Fruit fly (Drosophila melanogaster) whole organism, embryonic: ENCODE measurements around the gene CG14300.
A peak's percentile ranks its signal among the peaks of the same experiment; 100 is the strongest.

ENCODE experiments used
- CG10147 ChIP-seq: fragments of 200-800 bp; sonication (Bioruptor generic); optimal IDR thresholded peaks from 2 replicates; lab custom pipeline; 2019; ENCODE audit warnings: missing biosample characterization, mild to moderate bottlenecking, missing genetic modification characterization, moderate library complexity
- CG10209 ChIP-seq: fragments of 200-800 bp; sonication (Bioruptor generic); optimal IDR thresholded peaks from 3 replicates; lab custom pipeline; 2017; ENCODE audit warnings: missing biosample characterization, mild to moderate bottlenecking, missing genetic modification characterization, missing genetic modification reagents
- CG10959 ChIP-seq: fragments of 200-800 bp; sonication (Bioruptor generic); IDR thresholded peaks from 2 replicates; pipeline ENCODE4 v1.3.6; 2022; ENCODE audit warnings: missing biosample characterization, missing genetic modification characterization
- CG11504 ChIP-seq: fragments of 200-800 bp; sonication (Bioruptor generic); optimal IDR thresholded peaks from 3 replicates; lab custom pipeline; 2019; ENCODE audit warnings: missing biosample characterization, mild to moderate bottlenecking, missing genetic modification characterization, moderate library complexity
- CG11723 ChIP-seq: fragments of 200-800 bp; sonication (Bioruptor generic); optimal IDR thresholded peaks from 2 replicates; lab custom pipeline; 2017; ENCODE audit warnings: missing biosample characterization, mild to moderate bottlenecking, missing genetic modification characterization
- CG12659 ChIP-seq: fragments of 200-800 bp; sonication (Bioruptor generic); optimal IDR thresholded peaks from 3 replicates; lab custom pipeline; 2017; ENCODE audit warnings: mild to moderate bottlenecking, missing biosample characterization, missing genetic modification reagents, missing genetic modification characterization
- CG13287 ChIP-seq: fragments of 200-800 bp; sonication (Bioruptor generic); IDR thresholded peaks from 2 replicates; pipeline ENCODE4 v1.3.6; 2022; ENCODE audit warnings: missing biosample characterization, missing genetic modification characterization; ENCODE audit not compliant: partially characterized antibody
- CG13424 ChIP-seq: fragments of 200-800 bp; sonication (Bioruptor generic); optimal IDR thresholded peaks from 2 replicates; lab custom pipeline; 2019; ENCODE audit warnings: missing biosample characterization, mild to moderate bottlenecking, missing genetic modification characterization, moderate library complexity
- CG13775 ChIP-seq: fragments of 200-800 bp; sonication (Bioruptor generic); optimal IDR thresholded peaks from 3 replicates; lab custom pipeline; 2017; ENCODE audit warnings: missing biosample characterization, mild to moderate bottlenecking, missing genetic modification characterization
- CG15479 ChIP-seq: fragments of 200-800 bp; sonication (Bioruptor generic); optimal IDR thresholded peaks from 3 replicates; lab custom pipeline; 2019; ENCODE audit warnings: missing biosample characterization, mild to moderate bottlenecking, missing genetic modification characterization, moderate library complexity
- CG15601 ChIP-seq: fragments of 200-800 bp; sonication (Bioruptor generic); optimal IDR thresholded peaks from 3 replicates; lab custom pipeline; 2019; ENCODE audit warnings: missing biosample characterization, mild to moderate bottlenecking, missing genetic modification characterization, moderate library complexity
- CG15696 ChIP-seq: fragments of 200-800 bp; sonication (Bioruptor generic); optimal IDR thresholded peaks from 2 replicates; lab custom pipeline; 2019; ENCODE audit warnings: missing biosample characterization, mild to moderate bottlenecking, missing genetic modification characterization, moderate library complexity
- CG1602 ChIP-seq: fragments of 200-800 bp; sonication (Bioruptor generic); optimal IDR thresholded peaks from 3 replicates; lab custom pipeline; 2016; ENCODE audit warnings: missing biosample characterization, missing genetic modification characterization
- CG17568 ChIP-seq: fragments of 200-800 bp; sonication (Bioruptor generic); optimal IDR thresholded peaks from 2 replicates; lab custom pipeline; 2018; ENCODE audit warnings: missing biosample characterization, mild to moderate bottlenecking, missing genetic modification characterization, moderate library complexity
- CG18262 ChIP-seq: fragments of 200-800 bp; optimal IDR thresholded peaks from 3 replicates; lab custom pipeline; 2019; ENCODE audit warnings: missing biosample characterization, mild to moderate bottlenecking, missing genetic modification characterization, moderate library complexity
- CG18619 ChIP-seq: fragments of 200-800 bp; sonication (Bioruptor generic); optimal IDR thresholded peaks from 3 replicates; lab custom pipeline; 2017; ENCODE audit warnings: missing biosample characterization, mild to moderate bottlenecking, missing genetic modification characterization
- CG31388 ChIP-seq: fragments of 200-800 bp; sonication (Bioruptor generic); optimal IDR thresholded peaks from 2 replicates; lab custom pipeline; 2016; ENCODE audit warnings: missing biosample characterization, missing genetic modification characterization
- CG31441 ChIP-seq: fragments of 200-800 bp; sonication (Bioruptor generic); IDR thresholded peaks from 2 replicates; pipeline ENCODE4 v1.3.6; 2022; ENCODE audit warnings: missing biosample characterization, missing genetic modification characterization
- CG32772 ChIP-seq: fragments of 200-800 bp; sonication (Bioruptor generic); IDR thresholded peaks from 2 replicates; pipeline ENCODE4 v1.3.6; 2022; ENCODE audit warnings: missing biosample characterization, missing genetic modification characterization
- CG3995 ChIP-seq: fragments of 200-800 bp; sonication (Bioruptor generic); optimal IDR thresholded peaks from 3 replicates; lab custom pipeline; 2016; ENCODE audit warnings: missing biosample characterization, missing genetic modification characterization
- CG4424 ChIP-seq: fragments of 200-800 bp; sonication (Bioruptor generic); optimal IDR thresholded peaks from 3 replicates; lab custom pipeline; 2016; ENCODE audit warnings: missing biosample characterization, missing genetic modification characterization
- CG8944 ChIP-seq: fragments of 200-800 bp; sonication (Bioruptor generic); optimal IDR thresholded peaks from 3 replicates; lab custom pipeline; 2016; ENCODE audit warnings: missing biosample characterization, missing genetic modification characterization
- Chrac-16 ChIP-seq: fragments of 200-800 bp; sonication (Bioruptor generic); optimal IDR thresholded peaks from 3 replicates; lab custom pipeline; 2016; ENCODE audit warnings: missing biosample characterization, missing genetic modification characterization
- Fer3 ChIP-seq: fragments of 200-800 bp; sonication (Bioruptor generic); optimal IDR thresholded peaks from 2 replicates; lab custom pipeline; 2018; ENCODE audit warnings: missing biosample characterization, mild to moderate bottlenecking, missing genetic modification characterization, moderate library complexity
- H2.0 ChIP-seq: fragments of 200-800 bp; sonication (Bioruptor generic); IDR thresholded peaks from 2 replicates; pipeline ENCODE4 v1.3.6; 2022; ENCODE audit warnings: missing biosample characterization, missing genetic modification characterization
- Hr39 ChIP-seq: fragments of >200 bp; optimal IDR thresholded peaks from 2 replicates; lab custom pipeline; 2017
- Hr78 ChIP-seq, 2 experiments: fragments of 200-800 bp in 1 of 2; fragments of >200 bp in 1 of 2; sonication (Bioruptor generic) in 1 of 2; optimal IDR thresholded peaks; 2 replicates each; lab custom pipeline; 2017 to 2019; ENCODE audit warnings: missing biosample characterization in 2 of 2, missing genetic modification characterization in 2 of 2, mild to moderate bottlenecking in 1 of 2, moderate library complexity in 1 of 2
- Meics ChIP-seq: fragments of 200-800 bp; sonication (Bioruptor generic); optimal IDR thresholded peaks from 2 replicates; lab custom pipeline; 2017; ENCODE audit warnings: missing biosample characterization, mild to moderate bottlenecking, missing genetic modification characterization
- crc ChIP-seq: fragments of 200-800 bp; sonication (Bioruptor generic); optimal IDR thresholded peaks from 2 replicates; lab custom pipeline; 2016; ENCODE audit warnings: missing biosample characterization, missing genetic modification characterization
- cwo ChIP-seq: fragments of 200-800 bp; sonication (Bioruptor generic); optimal IDR thresholded peaks from 3 replicates; lab custom pipeline; 2017; ENCODE audit warnings: missing biosample characterization, missing genetic modification characterization, mild to moderate bottlenecking, moderate library complexity, missing genetic modification reagents
- fd64A ChIP-seq: fragments of 200-800 bp; sonication (Bioruptor generic); optimal IDR thresholded peaks from 3 replicates; lab custom pipeline; 2018; ENCODE audit warnings: missing biosample characterization, mild to moderate bottlenecking, missing genetic modification characterization
- fu2 ChIP-seq: fragments of 200-800 bp; sonication (Bioruptor generic); optimal IDR thresholded peaks from 2 replicates; lab custom pipeline; 2016; ENCODE audit warnings: missing biosample characterization, missing genetic modification characterization
- gcm ChIP-seq: fragments of 200-800 bp; sonication (Bioruptor generic); optimal IDR thresholded peaks from 2 replicates; lab custom pipeline; 2019; ENCODE audit warnings: missing biosample characterization, mild to moderate bottlenecking, missing genetic modification characterization, moderate library complexity
- gsb ChIP-seq: fragments of 200-800 bp; sonication (Bioruptor generic); IDR thresholded peaks from 2 replicates; pipeline ENCODE4 v1.3.6; 2022; ENCODE audit warnings: missing biosample characterization, missing genetic modification characterization
- hb ChIP-seq: fragments of 200-800 bp; sonication (Bioruptor generic); IDR thresholded peaks from 3 replicates; pipeline ENCODE4 v1.3.6; 2022; ENCODE audit warnings: missing biosample characterization, missing genetic modification characterization; ENCODE audit not compliant: partially characterized antibody
- her ChIP-seq: fragments of 200-800 bp; sonication (Bioruptor generic); optimal IDR thresholded peaks from 2 replicates; lab custom pipeline; 2016; ENCODE audit warnings: missing biosample characterization, missing genetic modification characterization
- jing ChIP-seq: fragments of 200-800 bp; sonication (Bioruptor generic); optimal IDR thresholded peaks from 2 replicates; lab custom pipeline; 2018; ENCODE audit warnings: missing biosample characterization, mild to moderate bottlenecking, missing genetic modification characterization
- kah ChIP-seq: fragments of 200-800 bp; sonication (Bioruptor generic); optimal IDR thresholded peaks from 2 replicates; lab custom pipeline; 2018; ENCODE audit warnings: missing biosample characterization, mild to moderate bottlenecking, missing genetic modification characterization
- lab ChIP-seq: fragments of 200-800 bp; sonication (Bioruptor generic); optimal IDR thresholded peaks from 3 replicates; lab custom pipeline; 2017; ENCODE audit warnings: missing biosample characterization, missing genetic modification characterization, mild to moderate bottlenecking, moderate library complexity, missing genetic modification reagents
- odd ChIP-seq: fragments of 200-800 bp; sonication (Bioruptor generic); optimal IDR thresholded peaks from 2 replicates; lab custom pipeline; 2017; ENCODE audit warnings: missing biosample characterization, mild to moderate bottlenecking, missing genetic modification characterization
- pho ChIP-seq: fragments of 200-800 bp; sonication (Bioruptor generic); optimal IDR thresholded peaks from 2 replicates; lab custom pipeline; 2016; ENCODE audit warnings: missing biosample characterization, missing genetic modification characterization
- run ChIP-seq: fragments of 200-800 bp; sonication (Bioruptor generic); optimal IDR thresholded peaks from 3 replicates; lab custom pipeline; 2018; ENCODE audit warnings: missing biosample characterization, mild to moderate bottlenecking, missing genetic modification characterization
- sens-2 ChIP-seq: fragments of 200-800 bp; sonication (Bioruptor generic); IDR thresholded peaks from 2 replicates; pipeline ENCODE4 v1.3.6; 2022; ENCODE audit warnings: missing biosample characterization, missing genetic modification characterization
- slp2 ChIP-seq: fragments of 200-800 bp; sonication (Bioruptor generic); optimal IDR thresholded peaks from 2 replicates; lab custom pipeline; 2016; ENCODE audit warnings: missing biosample characterization, missing genetic modification characterization
- tap ChIP-seq: fragments of 200-800 bp; optimal IDR thresholded peaks from 3 replicates; lab custom pipeline; 2019; ENCODE audit warnings: missing biosample characterization, mild to moderate bottlenecking, missing genetic modification characterization, moderate library complexity
- usp ChIP-seq: fragments of >200 bp; optimal IDR thresholded peaks from 2 replicates; lab custom pipeline; 2017; ENCODE audit warnings: missing biosample characterization, missing genetic modification characterization
- vvl ChIP-seq: fragments of 200-800 bp; sonication (Bioruptor generic); IDR thresholded peaks from 2 replicates; pipeline ENCODE4 v1.3.6; 2022; ENCODE audit warnings: missing biosample characterization, missing genetic modification characterization
- wdn ChIP-seq: fragments of 200-800 bp; sonication (Bioruptor generic); IDR thresholded peaks from 2 replicates; pipeline ENCODE4 v1.3.6; 2022; ENCODE audit warnings: missing biosample characterization, missing genetic modification characterization
- zf30C ChIP-seq: fragments of 200-800 bp; sonication (Bioruptor generic); optimal IDR thresholded peaks from 3 replicates; lab custom pipeline; 2018; ENCODE audit warnings: missing biosample characterization, mild to moderate bottlenecking, missing genetic modification characterization
- zfh2 ChIP-seq: fragments of 200-800 bp; sonication (Bioruptor generic); optimal IDR thresholded peaks from 2 replicates; lab custom pipeline; 2016; ENCODE audit warnings: missing biosample characterization, missing genetic modification characterization

The CG14300 gene

DNA sequence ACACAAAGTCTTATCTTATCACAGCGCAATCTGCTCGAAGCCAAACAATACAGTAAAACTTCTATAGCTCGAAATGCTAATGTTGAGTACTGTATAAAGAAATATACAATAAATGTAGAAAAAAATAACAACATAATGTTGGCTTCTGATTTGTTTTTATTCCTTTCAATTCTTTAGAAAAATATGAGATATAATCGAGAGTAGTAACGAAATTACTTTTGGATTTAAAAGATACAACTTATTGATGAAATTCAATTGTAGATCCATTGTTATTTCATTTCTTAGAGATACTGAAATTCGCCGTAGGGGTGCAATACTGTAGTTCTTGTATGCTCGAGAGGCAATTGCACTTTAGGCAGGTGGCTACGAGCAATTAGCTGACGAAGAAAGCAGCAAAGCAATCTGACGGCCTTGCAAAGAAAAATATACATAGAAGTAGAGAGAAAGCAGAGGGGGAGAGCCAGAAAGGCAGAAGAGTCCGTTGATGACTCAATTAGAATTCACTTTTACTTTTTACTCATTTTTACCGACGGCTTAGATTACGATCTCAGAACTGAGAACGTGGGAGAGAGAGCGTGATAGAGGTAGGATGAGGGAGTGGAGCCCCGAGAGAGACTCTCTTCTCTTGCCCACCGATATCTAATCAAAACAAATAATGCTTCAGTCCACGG is 22.9 kb downstream of the CG14300 start (continued):
- TF ChIP-seq CG15601 (tag; lab: Kevin White, UChicago) (peak; percentile 44), fu2 (GFP tag; lab: Kevin White, UChicago) (no peak), odd (GFP tag; lab: Kevin White, UChicago) (no peak), CG13775 (GFP tag; lab: Kevin White, UChicago) (no peak), CG11723 (GFP tag; lab: Kevin White, UChicago) (no peak), zfh2 (GFP tag; lab: Kevin White, UChicago) (peak; percentile 5), Hr78 (GFP tag; optimal IDR thresholded peaks at IDR 0.05; lab: Kevin White, UChicago) (no peak), Hr39 (lab: Kevin White, UChicago) (no peak), CG15479 (GFP tag; lab: Kevin White, UChicago) (no peak), CG31388 (GFP tag; lab: Kevin White, UChicago) (no peak), Meics (peak; percentile 41), gcm (GFP tag; lab: Kevin White, UChicago) (peak; percentile 51), CG13424 (tag; lab: Kevin White, UChicago) (peak; percentile 67), jing (GFP tag; lab: Kevin White, UChicago) (no peak), CG11504 (tag; lab: Kevin White, UChicago) (peak; percentile 58), Fer3 (peak; percentile 42), cwo (peak; percentile 32), CG8944 (GFP tag; lab: Kevin White, UChicago) (no peak), pho (GFP tag; lab: Kevin White, UChicago) (no peak), CG12659 (GFP tag; lab: Kevin White, UChicago) (no peak), her (GFP tag; lab: Kevin White, UChicago) (no peak), crc (GFP tag; lab: Kevin White, UChicago) (no peak), lab (GFP tag; lab: Kevin White, UChicago) (no peak), run (tag; lab: Kevin White, UChicago) (peak; percentile 33), tap (tag; lab: Kevin White, UChicago) (peak; percentile 53), CG13287 (GFP tag; lab: Robert Waterston, UW) (no peak), CG1602 (peak; percentile 24), CG10147 (GFP tag; lab: Kevin White, UChicago) (no peak), zf30C (GFP tag; lab: Kevin White, UChicago) (no peak), hb (GFP tag; lab: Robert Waterston, UW) (no peak), CG4424 (GFP tag; lab: Kevin White, UChicago) (peak; percentile 38), CG17568 (GFP tag; lab: Kevin White, UChicago) (no peak), kah (GFP tag; lab: Kevin White, UChicago) (no peak), vvl (GFP tag; lab: Robert Waterston, UW) (0 out of 2 replicates have a peak, but pooled peaks have one; percentile 19), wdn (GFP tag; lab: Robert Waterston, UW) (0 out of 2 replicates have a peak, but pooled peaks have one; percentile 16), gsb (GFP tag; lab: Robert Waterston, UW) (no peak), CG31441 (GFP tag; lab: Robert Waterston, UW) (peak; percentile 71), CG10959 (GFP tag; lab: Robert Waterston, UW) (no peak), sens-2 (GFP tag; lab: Robert Waterston, UW) (no peak), CG32772 (GFP tag; lab: Robert Waterston, UW) (no peak), slp2 (GFP tag; lab: Kevin White, UChicago) (peak; percentile 27), Chrac-16 (GFP tag; lab: Kevin White, UChicago) (peak; percentile 1), fd64A (GFP tag; lab: Kevin White, UChicago) (no peak), CG15696 (tag; lab: Kevin White, UChicago) (peak; percentile 67), CG3995 (GFP tag; lab: Kevin White, UChicago) (no peak), CG18262 (peak; percentile 73), usp (GFP tag; lab: Kevin White, UChicago) (no peak), H2.0 (GFP tag; lab: Robert Waterston, UW) (no peak), CG18619 (no peak), CG10209 (GFP tag; lab: Kevin White, UChicago) (peak; percentile 2)
